Worm (Caenorhabditis elegans): Measurements from ENCODE around the gene F31B12.4.

F31B12.4 gene

DNA sequence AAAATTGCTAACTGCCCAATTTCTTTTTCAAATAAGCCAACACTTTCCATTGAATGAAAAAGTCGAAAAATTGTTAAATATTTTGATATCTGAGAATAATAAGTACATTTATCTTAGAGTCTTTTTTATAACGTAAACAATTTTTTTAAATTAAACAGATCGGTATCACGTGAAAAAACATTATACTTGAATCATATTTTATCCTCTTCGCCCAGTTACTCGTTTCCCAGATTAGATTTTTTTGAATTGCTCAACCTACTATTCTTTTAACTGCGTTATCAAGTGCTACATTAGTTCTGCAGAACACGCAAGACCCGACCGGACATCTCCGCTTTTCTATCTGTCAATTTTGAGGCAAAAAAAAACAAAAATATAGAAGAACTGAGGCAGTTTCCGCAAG is at the start of gene F31B12.4:
Gene F31B12.4 (plus strand): TSS at position 301 of the 400 bp plus-strand sequence.
- TF ChIP-seq ztf-29 (GFP tag; IDR thresholded peaks at IDR 0.05): no peak
- TF ChIP-seq ref-1 (GFP tag; conservative IDR thresholded peaks at IDR 0.05): no peak
- TF ChIP-seq ztf-23 (GFP tag; IDR thresholded peaks at IDR 0.05): no peak
- no peak for TF ChIP-seq med-1 (GFP tag; optimal IDR thresholded peaks at IDR 0.05; ENCODE audit: insufficient read depth)
- TF ChIP-seq T22C8.4 (GFP tag; IDR thresholded peaks at IDR 0.05): no peak
- TF ChIP-seq tab-1 (GFP tag; IDR thresholded peaks at IDR 0.05): no peak
- TF ChIP-seq flt-1 (GFP tag; IDR thresholded peaks at IDR 0.05): no peak
- no peak for TF ChIP-seq klf-2 (GFP tag; conservative IDR thresholded peaks at IDR 0.05)
- no peak for TF ChIP-seq cog-1 (tag; optimal IDR thresholded peaks at IDR 0.05)

ce11 chrX:10756185-10756584 is 48.4 kb upstream of the F31B12.4 start:
- TF ChIP-seq ref-1 (GFP tag; conservative IDR thresholded peaks at IDR 0.05) (no peak), tab-1 (GFP tag; IDR thresholded peaks at IDR 0.05) (no peak)

DNA sequence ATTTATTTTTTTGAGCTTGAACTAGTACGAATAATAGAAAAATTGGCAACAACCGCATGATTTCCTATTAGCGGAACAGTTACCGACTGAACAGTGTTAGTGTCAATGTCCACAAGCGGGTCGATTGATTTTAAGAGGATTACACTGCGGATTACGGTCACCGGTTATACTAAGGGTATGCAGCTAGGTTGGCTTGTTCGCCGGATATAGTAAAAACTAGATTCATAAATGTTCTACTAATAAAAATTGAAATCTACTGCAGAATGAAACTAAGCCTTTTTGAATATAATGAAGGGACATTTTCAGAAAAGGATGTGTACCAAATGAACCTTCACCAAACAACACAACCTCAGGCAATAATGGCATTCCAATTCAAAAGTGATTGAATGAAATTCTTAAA is 46.9 kb upstream of the F31B12.4 start, which contains the start of gene R07A4.4:
Gene R07A4.4 (minus strand): TSS at position 101 of the 400 bp plus-strand sequence.
- TF ChIP-seq med-1 (GFP tag; optimal IDR thresholded peaks at IDR 0.05; ENCODE audit: insufficient read depth) (no peak), ref-1 (GFP tag; conservative IDR thresholded peaks at IDR 0.05) (no peak), klf-2 (GFP tag; conservative IDR thresholded peaks at IDR 0.05) (no peak), T22C8.4 (GFP tag; IDR thresholded peaks at IDR 0.05) (no peak), flt-1 (GFP tag; IDR thresholded peaks at IDR 0.05) (no peak), ztf-29 (GFP tag; IDR thresholded peaks at IDR 0.05) (no peak), ztf-23 (GFP tag; IDR thresholded peaks at IDR 0.05) (no peak), cog-1 (tag; optimal IDR thresholded peaks at IDR 0.05) (no peak), tab-1 (GFP tag; IDR thresholded peaks at IDR 0.05) (no peak)

ce11 chrX:10758453-10758852 is 46.1 kb upstream of the F31B12.4 start:
- TF ChIP-seq klf-2 (GFP tag; conservative IDR thresholded peaks at IDR 0.05) (no peak), T22C8.4 (GFP tag; IDR thresholded peaks at IDR 0.05) (no peak), flt-1 (GFP tag; IDR thresholded peaks at IDR 0.05) (no peak), ref-1 (GFP tag; conservative IDR thresholded peaks at IDR 0.05) (no peak), ztf-29 (GFP tag; IDR thresholded peaks at IDR 0.05) (no peak)

- no peak for TF ChIP-seq cog-1 (tag; optimal IDR thresholded peaks at IDR 0.05)
- no peak for TF ChIP-seq ztf-29 (GFP tag; IDR thresholded peaks at IDR 0.05)
- no peak for TF ChIP-seq ref-1 (GFP tag; conservative IDR thresholded peaks at IDR 0.05)
- no peak for TF ChIP-seq klf-2 (GFP tag; conservative IDR thresholded peaks at IDR 0.05)
- no peak for TF ChIP-seq med-1 (GFP tag; optimal IDR thresholded peaks at IDR 0.05; ENCODE audit: insufficient read depth)
- TF ChIP-seq tab-1 (GFP tag; IDR thresholded peaks at IDR 0.05): no peak
- no peak for TF ChIP-seq flt-1 (GFP tag; IDR thresholded peaks at IDR 0.05)
- TF ChIP-seq T22C8.4 (GFP tag; IDR thresholded peaks at IDR 0.05): no peak
- no peak for TF ChIP-seq ztf-23 (GFP tag; IDR thresholded peaks at IDR 0.05)
Observed at ce11 chrX:10760958-10761357, 43.6 kb upstream of the F31B12.4 start.

ce11 chrX:10763383-10763782 is 41.2 kb upstream of the F31B12.4 start:
- no peak for TF ChIP-seq T22C8.4 (GFP tag; IDR thresholded peaks at IDR 0.05)
- TF ChIP-seq med-1 (GFP tag; optimal IDR thresholded peaks at IDR 0.05; ENCODE audit: insufficient read depth): no peak
- no peak for TF ChIP-seq klf-2 (GFP tag; conservative IDR thresholded peaks at IDR 0.05)
- TF ChIP-seq cog-1 (tag; optimal IDR thresholded peaks at IDR 0.05): no peak
- no peak for TF ChIP-seq flt-1 (GFP tag; IDR thresholded peaks at IDR 0.05)
- TF ChIP-seq ztf-23 (GFP tag; IDR thresholded peaks at IDR 0.05): no peak
- no peak for TF ChIP-seq ref-1 (GFP tag; conservative IDR thresholded peaks at IDR 0.05)
- TF ChIP-seq tab-1 (GFP tag; IDR thresholded peaks at IDR 0.05): no peak
- no peak for TF ChIP-seq ztf-29 (GFP tag; IDR thresholded peaks at IDR 0.05)

ce11 chrX:10766123-10766622 is 38.4 kb upstream of the F31B12.4 start:
- peak; percentile 96 for TF ChIP-seq cog-1 (tag; optimal IDR thresholded peaks at IDR 0.05)
- no peak for TF ChIP-seq ref-1 (GFP tag; conservative IDR thresholded peaks at IDR 0.05)
- no peak for TF ChIP-seq klf-2 (GFP tag; conservative IDR thresholded peaks at IDR 0.05)
- TF ChIP-seq flt-1 (GFP tag; IDR thresholded peaks at IDR 0.05): peak; percentile 64; the same call in 1 of the 2 replicates
- 0 out of 2 replicates have a peak, but pooled peaks have one; percentile 28 for TF ChIP-seq tab-1 (GFP tag; IDR thresholded peaks at IDR 0.05)

ce11 chrX:10766966-10767644 is 37.4 kb upstream of the F31B12.4 start:
- TF ChIP-seq tab-1 (GFP tag; IDR thresholded peaks at IDR 0.05) (no peak), flt-1 (GFP tag; IDR thresholded peaks at IDR 0.05) (no peak), klf-2 (GFP tag; conservative IDR thresholded peaks at IDR 0.05) (no peak), med-1 (GFP tag; optimal IDR thresholded peaks at IDR 0.05; ENCODE audit: insufficient read depth) (no peak), cog-1 (tag; optimal IDR thresholded peaks at IDR 0.05) (no peak), ztf-29 (GFP tag; IDR thresholded peaks at IDR 0.05) (no peak), T22C8.4 (GFP tag; IDR thresholded peaks at IDR 0.05) (no peak), ref-1 (GFP tag; conservative IDR thresholded peaks at IDR 0.05) (no peak), ztf-23 (GFP tag; IDR thresholded peaks at IDR 0.05) (no peak)

- no peak for TF ChIP-seq ztf-23 (GFP tag; IDR thresholded peaks at IDR 0.05)
- 0 out of 2 replicates have a peak, but pooled peaks have one; percentile 19 for TF ChIP-seq flt-1 (GFP tag; IDR thresholded peaks at IDR 0.05)
Observed at ce11 chrX:10767669-10768068, 36.9 kb upstream of the F31B12.4 start.

Measured in whole organism, midembryonic.